Fruit fly (Drosophila melanogaster) whole organism, embryonic: Measurements from ENCODE around the gene GCS2beta.
A peak's percentile ranks its signal among the peaks of the same experiment; 100 is the strongest.

Experiments used
- Antp ChIP-seq: fragments of 200-800 bp; sonication (Bioruptor generic); optimal IDR thresholded peaks from 3 replicates; lab custom pipeline; 2016; ENCODE audit warnings: missing biosample characterization, missing genetic modification characterization
- CG10321 ChIP-seq: fragments of 200-800 bp; sonication (Bioruptor generic); IDR thresholded peaks from 2 replicates; pipeline ENCODE4 v1.3.6; 2022; ENCODE audit warnings: missing biosample characterization, missing genetic modification characterization
- CG10431 ChIP-seq: fragments of 200-800 bp; sonication (Bioruptor generic); optimal IDR thresholded peaks from 3 replicates; lab custom pipeline; 2018; ENCODE audit warnings: missing biosample characterization, mild to moderate bottlenecking, missing genetic modification characterization
- CG13296 ChIP-seq: fragments of 200-800 bp; sonication (Bioruptor generic); optimal IDR thresholded peaks from 3 replicates; lab custom pipeline; 2018; ENCODE audit warnings: missing biosample characterization, mild to moderate bottlenecking, missing genetic modification characterization
- CG13424 ChIP-seq: fragments of 200-800 bp; sonication (Bioruptor generic); optimal IDR thresholded peaks from 2 replicates; lab custom pipeline; 2019; ENCODE audit warnings: missing biosample characterization, mild to moderate bottlenecking, missing genetic modification characterization, moderate library complexity
- CG14050 ChIP-seq: fragments of 200-800 bp; sonication (Bioruptor generic); IDR thresholded peaks from 3 replicates; pipeline ENCODE4 v1.3.6; 2022; ENCODE audit warnings: missing biosample characterization, missing genetic modification characterization
- CG15073 ChIP-seq: fragments of 200-800 bp; sonication (Bioruptor generic); optimal IDR thresholded peaks from 2 replicates; lab custom pipeline; 2016; ENCODE audit warnings: missing biosample characterization, missing genetic modification characterization
- CG15696 ChIP-seq: fragments of 200-800 bp; sonication (Bioruptor generic); optimal IDR thresholded peaks from 2 replicates; lab custom pipeline; 2019; ENCODE audit warnings: missing biosample characterization, mild to moderate bottlenecking, missing genetic modification characterization, moderate library complexity
- CG18764 ChIP-seq: fragments of 200-800 bp; sonication (Bioruptor generic); optimal IDR thresholded peaks from 3 replicates; lab custom pipeline; 2016; ENCODE audit warnings: missing biosample characterization, missing genetic modification characterization
- CG2678 ChIP-seq: fragments of 200-800 bp; sonication (Bioruptor generic); optimal IDR thresholded peaks from 3 replicates; lab custom pipeline; 2019; ENCODE audit warnings: missing biosample characterization, mild to moderate bottlenecking, missing genetic modification characterization, moderate library complexity
- CG34376 ChIP-seq: fragments of 200-800 bp; sonication (Bioruptor generic); optimal IDR thresholded peaks from 2 replicates; lab custom pipeline; 2018; ENCODE audit warnings: missing biosample characterization, mild to moderate bottlenecking, missing genetic modification characterization
- CG4820 ChIP-seq: fragments of 200-800 bp; sonication (Bioruptor generic); optimal IDR thresholded peaks from 3 replicates; lab custom pipeline; 2016; ENCODE audit warnings: missing biosample characterization, missing genetic modification characterization
- CG6175 ChIP-seq: fragments of 200-800 bp; sonication (Bioruptor generic); IDR thresholded peaks from 3 replicates; pipeline ENCODE4 v1.3.6; 2022; ENCODE audit warnings: missing biosample characterization, missing genetic modification characterization
- CG6654 ChIP-seq: fragments of 200-800 bp; sonication (Bioruptor generic); optimal IDR thresholded peaks from 2 replicates; lab custom pipeline; 2017; ENCODE audit warnings: missing biosample characterization, mild to moderate bottlenecking, missing genetic modification characterization
- CG7271 ChIP-seq: fragments of 200-800 bp; sonication (Bioruptor generic); optimal IDR thresholded peaks from 2 replicates; lab custom pipeline; 2018; ENCODE audit warnings: missing biosample characterization, mild to moderate bottlenecking, missing genetic modification characterization, moderate library complexity
- CG7372 ChIP-seq: fragments of 200-800 bp; sonication (Bioruptor generic); IDR thresholded peaks from 2 replicates; pipeline ENCODE4 v1.3.6; 2022; ENCODE audit warnings: missing biosample characterization, missing genetic modification characterization
- CG7928 ChIP-seq: fragments of 200-800 bp; sonication (Bioruptor generic); optimal IDR thresholded peaks from 2 replicates; lab custom pipeline; 2017; ENCODE audit warnings: missing biosample characterization, mild to moderate bottlenecking, missing genetic modification characterization
- CG7987 ChIP-seq: fragments of 200-800 bp; sonication (Bioruptor generic); optimal IDR thresholded peaks from 2 replicates; lab custom pipeline; 2018; ENCODE audit warnings: missing biosample characterization, mild to moderate bottlenecking, missing genetic modification characterization, moderate library complexity
- CG8478 ChIP-seq: fragments of >200 bp; optimal IDR thresholded peaks from 2 replicates; lab custom pipeline; 2018
- CG9817 ChIP-seq: fragments of 200-800 bp; sonication (Bioruptor generic); optimal IDR thresholded peaks from 2 replicates; lab custom pipeline; 2018; ENCODE audit warnings: missing biosample characterization, mild to moderate bottlenecking, missing genetic modification characterization, moderate library complexity
- Camta ChIP-seq: fragments of 200-800 bp; sonication (Bioruptor generic); optimal IDR thresholded peaks from 2 replicates; lab custom pipeline; 2016; ENCODE audit warnings: missing biosample characterization, missing genetic modification characterization
- Chrac-16 ChIP-seq: fragments of 200-800 bp; sonication (Bioruptor generic); optimal IDR thresholded peaks from 3 replicates; lab custom pipeline; 2016; ENCODE audit warnings: missing biosample characterization, missing genetic modification characterization
- Fer1 ChIP-seq: fragments of 200-800 bp; sonication (Bioruptor generic); optimal IDR thresholded peaks from 2 replicates; lab custom pipeline; 2017; ENCODE audit warnings: missing biosample characterization, mild to moderate bottlenecking, missing genetic modification characterization
- Jarid2 ChIP-seq: fragments of 200-800 bp; sonication (Bioruptor generic); optimal IDR thresholded peaks from 3 replicates; lab custom pipeline; 2017; ENCODE audit warnings: mild to moderate bottlenecking, missing biosample characterization, missing genetic modification reagents, missing genetic modification characterization
- NC2β ChIP-seq: fragments of 200-800 bp; sonication (Bioruptor generic); optimal IDR thresholded peaks from 2 replicates; lab custom pipeline; 2016; ENCODE audit warnings: missing biosample characterization, missing genetic modification characterization
- Nf-YA ChIP-seq: fragments of 200-800 bp; sonication (Bioruptor generic); IDR thresholded peaks from 2 replicates; pipeline ENCODE4 v1.3.6; 2022; ENCODE audit warnings: missing biosample characterization, missing genetic modification characterization
- Opbp ChIP-seq: fragments of 200-800 bp; sonication (Bioruptor generic); IDR thresholded peaks from 3 replicates; pipeline ENCODE4 v1.3.6; 2022; ENCODE audit warnings: missing biosample characterization, missing genetic modification characterization; ENCODE audit not compliant: partially characterized antibody
- Trl ChIP-seq, 3 experiments: fragments of >200 bp in 2 of 3; fragments of 200-800 bp in 1 of 3; sonication (Bioruptor generic) in 1 of 3; optimal IDR thresholded peaks; 2 replicates in 1 of 3; 3 replicates in 2 of 3; lab custom pipeline; 2016 to 2017; ENCODE audit warnings: missing biosample characterization in 1 of 3, missing genetic modification characterization in 1 of 3
- Vsx1 ChIP-seq: fragments of 200-800 bp; sonication (Bioruptor generic); optimal IDR thresholded peaks from 2 replicates; lab custom pipeline; 2017; ENCODE audit warnings: missing biosample characterization, mild to moderate bottlenecking, missing genetic modification characterization, missing genetic modification reagents
- ab ChIP-seq: fragments of 200-800 bp; sonication (Bioruptor generic); optimal IDR thresholded peaks from 2 replicates; lab custom pipeline; 2016; ENCODE audit warnings: missing biosample characterization, missing genetic modification characterization
- bcd ChIP-seq: fragments of 200-800 bp; sonication (Bioruptor generic); optimal IDR thresholded peaks from 2 replicates; lab custom pipeline; 2017; ENCODE audit warnings: missing biosample characterization, mild to moderate bottlenecking, missing genetic modification characterization
- disco-r ChIP-seq: fragments of 200-800 bp; sonication (Bioruptor generic); optimal IDR thresholded peaks from 2 replicates; lab custom pipeline; 2016; ENCODE audit warnings: missing biosample characterization, missing genetic modification characterization
- dm ChIP-seq: fragments of 200-800 bp; sonication (Bioruptor generic); optimal IDR thresholded peaks from 3 replicates; lab custom pipeline; 2016; ENCODE audit warnings: missing biosample characterization, missing genetic modification characterization
- dysf ChIP-seq: fragments of 200-800 bp; sonication (Bioruptor generic); IDR thresholded peaks from 3 replicates; pipeline ENCODE4 v1.3.6; 2022; ENCODE audit warnings: missing biosample characterization, missing genetic modification characterization
- fu2 ChIP-seq: fragments of 200-800 bp; sonication (Bioruptor generic); optimal IDR thresholded peaks from 2 replicates; lab custom pipeline; 2016; ENCODE audit warnings: missing biosample characterization, missing genetic modification characterization
- h ChIP-seq: fragments of >200 bp; optimal IDR thresholded peaks from 2 replicates; lab custom pipeline; 2017
- klu ChIP-seq: fragments of 200-800 bp; sonication (Bioruptor generic); IDR thresholded peaks from 2 replicates; pipeline ENCODE4 v1.3.6; 2022; ENCODE audit warnings: missing biosample characterization, missing genetic modification characterization
- lov ChIP-seq, 2 experiments: fragments of 200-800 bp in 1 of 2; fragments of >200 bp in 1 of 2; sonication (Bioruptor generic) in 1 of 2; IDR thresholded peaks in 1 of 2; optimal IDR thresholded peaks in 1 of 2; 2 replicates in 1 of 2; 3 replicates in 1 of 2; pipeline versions ENCODE4 v1.3.6 to Lab custom; 2017 to 2022; ENCODE audit warnings: missing biosample characterization in 1 of 2, missing genetic modification characterization in 1 of 2
- maf-S ChIP-seq: fragments of 200-800 bp; sonication (Bioruptor generic); optimal IDR thresholded peaks from 2 replicates; lab custom pipeline; 2016; ENCODE audit warnings: missing biosample characterization, missing genetic modification characterization
- nerfin-2 ChIP-seq: fragments of 200-800 bp; sonication (Bioruptor generic); IDR thresholded peaks from 2 replicates; pipeline ENCODE4 v1.3.6; 2022; ENCODE audit warnings: missing biosample characterization, missing genetic modification characterization; ENCODE audit not compliant: partially characterized antibody
- nmo ChIP-seq: fragments of 200-800 bp; sonication (Bioruptor generic); optimal IDR thresholded peaks from 2 replicates; lab custom pipeline; 2018; ENCODE audit warnings: missing biosample characterization, mild to moderate bottlenecking, missing genetic modification characterization, moderate library complexity
- pnt ChIP-seq: fragments of 200-800 bp; sonication (Bioruptor generic); optimal IDR thresholded peaks from 3 replicates; lab custom pipeline; 2016; ENCODE audit warnings: missing biosample characterization, missing genetic modification characterization
- repo ChIP-seq: fragments of 200-800 bp; sonication (Bioruptor generic); optimal IDR thresholded peaks from 2 replicates; lab custom pipeline; 2016; ENCODE audit warnings: missing biosample characterization, missing genetic modification characterization
- sd ChIP-seq: fragments of 200-800 bp; sonication (Bioruptor generic); optimal IDR thresholded peaks from 3 replicates; lab custom pipeline; 2018; ENCODE audit warnings: missing biosample characterization, mild to moderate bottlenecking, missing genetic modification characterization, moderate library complexity
- sna ChIP-seq: fragments of 200-800 bp; sonication (Bioruptor generic); IDR thresholded peaks from 2 replicates; pipeline ENCODE4 v1.3.6; 2022; ENCODE audit warnings: missing biosample characterization, missing genetic modification characterization; ENCODE audit not compliant: partially characterized antibody
- so ChIP-seq: fragments of 200-800 bp; sonication (Bioruptor generic); IDR thresholded peaks from 3 replicates; pipeline ENCODE4 v1.3.6; 2022; ENCODE audit warnings: missing biosample characterization, missing genetic modification characterization
- sr ChIP-seq: fragments of 200-800 bp; sonication (Bioruptor generic); IDR thresholded peaks from 3 replicates; pipeline ENCODE4 v1.3.6; 2022; ENCODE audit warnings: missing biosample characterization, missing genetic modification characterization
- twi ChIP-seq: fragments of 200-800 bp; optimal IDR thresholded peaks from 2 replicates; lab custom pipeline; 2019; ENCODE audit warnings: missing biosample characterization, mild to moderate bottlenecking, missing genetic modification characterization, moderate library complexity
- vnd ChIP-seq: fragments of 200-800 bp; sonication (Bioruptor generic); IDR thresholded peaks from 3 replicates; pipeline ENCODE4 v1.3.6; 2022; ENCODE audit warnings: missing biosample characterization, missing genetic modification characterization; ENCODE audit not compliant: partially characterized antibody

The GCS2beta gene

DNA sequence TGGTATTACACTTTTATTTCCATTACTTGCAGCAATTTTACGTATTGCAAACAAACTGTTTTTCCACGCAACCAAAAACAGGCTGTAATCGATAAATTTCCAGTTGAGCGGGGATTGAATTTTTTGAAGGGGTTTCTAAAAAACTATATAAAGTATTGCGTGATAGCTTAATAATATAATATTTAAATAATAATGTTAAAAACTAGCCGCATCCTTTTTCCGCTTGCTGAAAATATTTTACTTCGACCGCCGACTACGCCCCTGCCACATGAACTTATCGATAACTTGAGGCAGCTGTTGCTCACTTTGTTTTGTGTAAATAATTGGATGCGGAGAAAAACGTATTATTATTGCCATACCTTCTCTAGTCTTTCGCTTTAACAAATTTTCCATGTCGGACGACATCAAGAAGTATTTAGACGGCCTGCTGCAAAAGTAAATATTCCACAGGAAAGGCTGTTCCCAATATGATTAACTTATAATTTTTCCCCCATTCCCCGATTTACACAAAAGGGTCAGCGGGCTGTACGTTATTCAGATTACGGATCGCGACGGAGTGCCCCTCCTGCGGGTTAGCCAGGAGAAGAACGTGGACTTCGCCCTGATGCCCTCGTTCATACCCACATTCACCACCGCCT is 3.0 kb downstream of the GCS2beta start, which contains the start of the genes fws and Lamtor3 (continued):
- TF ChIP-seq repo (peak; percentile 53), Jarid2 (GFP tag; lab: Kevin White, UChicago) (peak; percentile 88), NC2β (GFP tag; lab: Kevin White, UChicago) (peak; percentile 74), CG7271 (tag; lab: Kevin White, UChicago) (peak; percentile 96), Camta (peak; percentile 71), fu2 (GFP tag; lab: Kevin White, UChicago) (peak; percentile 87), klu (GFP tag; lab: Robert Waterston, UW) (peak; percentile 98), CG13296 (peak; percentile 96), vnd (GFP tag; lab: Robert Waterston, UW) (no peak), nerfin-2 (0 out of 2 replicates have a peak, but pooled peaks have one; percentile 42), CG15073 (GFP tag; lab: Kevin White, UChicago) (peak; percentile 79), sna (GFP tag; lab: Robert Waterston, UW) (0 out of 2 replicates have a peak, but pooled peaks have one; percentile 40), CG2678 (tag; lab: Kevin White, UChicago) (peak; percentile 98), CG7928 (GFP tag; lab: Kevin White, UChicago) (peak; percentile 83), Trl (optimal IDR thresholded peaks at IDR 0.05; lab: Kevin White, UChicago) (no peak), Trl (GFP tag; optimal IDR thresholded peaks at IDR 0.05; lab: Kevin White, UChicago) (peak; percentile 77), CG8478 (no peak), CG18764 (GFP tag; lab: Kevin White, UChicago) (peak; percentile 94), disco-r (GFP tag; lab: Kevin White, UChicago) (peak; percentile 73), Antp (GFP tag; lab: Kevin White, UChicago) (peak; percentile 72), so (GFP tag; lab: Robert Waterston, UW) (peak; percentile 99), nmo (GFP tag; lab: Kevin White, UChicago) (peak; percentile 99), Fer1 (peak; percentile 96), CG6654 (peak; percentile 91), bcd (GFP tag; lab: Kevin White, UChicago) (peak; percentile 98), CG10431 (GFP tag; lab: Kevin White, UChicago) (peak; percentile 79), Opbp (peak; percentile 51; the same call in 1 of the 3 replicates), sr (GFP tag; lab: Robert Waterston, UW) (peak; percentile 97), pnt (GFP tag; lab: Kevin White, UChicago) (peak; percentile 42), lov (optimal IDR thresholded peaks at IDR 0.05; lab: Kevin White, UChicago) (no peak), lov (GFP tag; IDR thresholded peaks at IDR 0.05; lab: Robert Waterston, UW) (peak; percentile 99), CG6175 (peak; percentile 99), twi (tag; lab: Kevin White, UChicago) (peak; percentile 92), maf-S (peak; percentile 86), CG14050 (GFP tag; lab: Robert Waterston, UW) (peak; percentile 99), CG7372 (GFP tag; lab: Robert Waterston, UW) (peak; percentile 99), CG4820 (GFP tag; lab: Kevin White, UChicago) (peak; percentile 95), CG13424 (tag; lab: Kevin White, UChicago) (peak; percentile 97), ab (GFP tag; lab: Kevin White, UChicago) (peak; percentile 81), CG9817 (tag; lab: Kevin White, UChicago) (peak; percentile 97), CG10321 (GFP tag; lab: Robert Waterston, UW) (peak; percentile 87), CG7987 (GFP tag; lab: Kevin White, UChicago) (peak; percentile 95), dm (peak; percentile 65), h (no peak), dysf (GFP tag; lab: Robert Waterston, UW) (peak; percentile 99), Nf-YA (GFP tag; lab: Robert Waterston, UW) (peak; percentile 97), CG15696 (tag; lab: Kevin White, UChicago) (peak; percentile 88), CG34376 (GFP tag; lab: Kevin White, UChicago) (peak; percentile 79), Vsx1 (peak; percentile 95), Chrac-16 (peak; percentile 97), sd (tag; lab: Kevin White, UChicago) (peak; percentile 92)
